Fruit fly (Drosophila melanogaster): ENCODE results near the gene CG8907.

Gene CG8907

DNA sequence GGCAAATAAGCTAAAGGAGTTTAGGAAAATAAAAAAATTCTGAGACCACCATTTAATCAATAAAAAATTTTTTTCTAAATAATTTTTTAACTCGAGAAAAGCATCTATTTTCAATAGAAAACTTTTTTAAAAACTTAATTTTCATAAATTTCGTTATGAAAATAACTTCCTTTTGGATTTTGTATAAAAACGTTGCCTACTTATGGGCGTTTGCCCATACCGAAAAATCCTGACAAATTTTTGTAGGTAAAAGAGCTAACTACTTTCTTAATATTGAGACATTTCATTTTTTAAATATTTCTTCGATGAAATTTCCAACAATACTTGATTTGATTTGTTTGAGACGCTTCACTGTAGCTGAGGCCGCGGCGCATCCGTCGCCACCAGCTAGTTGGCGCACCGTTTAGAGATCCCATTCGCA lies 52.2 kb downstream of the CG8907 start:
- TF ChIP-seq noc (tag; optimal IDR thresholded peaks at IDR 0.05), result peak; percentile 71

DNA sequence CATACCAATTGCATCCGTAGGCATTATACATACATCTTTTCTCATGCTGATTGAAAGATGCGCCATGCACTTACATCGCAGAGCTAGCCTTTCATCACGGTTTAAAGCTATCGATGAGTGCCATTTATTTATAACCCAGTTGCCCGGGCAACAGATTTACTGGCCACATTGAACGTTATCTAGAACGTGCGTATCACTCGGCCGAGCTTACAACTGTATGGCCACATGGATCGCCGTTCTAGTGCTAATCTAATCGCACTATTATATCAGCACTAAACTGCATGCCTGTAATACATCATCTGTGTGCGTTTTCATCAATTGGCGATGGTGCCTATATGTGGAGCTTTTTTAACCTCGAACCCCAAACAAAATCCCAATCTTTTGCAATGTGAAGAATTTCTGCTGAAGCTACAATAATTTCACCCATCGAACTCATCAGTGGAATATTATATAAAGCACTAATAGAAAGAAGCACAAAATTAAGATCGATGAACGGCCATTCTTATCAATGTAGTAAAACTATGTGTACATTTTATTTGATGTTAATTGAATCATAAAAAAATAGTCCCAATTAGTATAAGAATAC lies 52.8 kb downstream of the CG8907 start:
- TF ChIP-seq noc (tag; optimal IDR thresholded peaks at IDR 0.05), result no peak

- no peak for TF ChIP-seq noc (tag; optimal IDR thresholded peaks at IDR 0.05)
Measured at dm6 chr3R:17061736-17062371, 53.8 kb downstream of the CG8907 start.

All from whole organism, larva.